Worm (Caenorhabditis elegans) whole organism, early embryonic: ENCODE results near the gene EGAP5.1.

Experiments used
- B0310.2 ChIP-seq: sonication (generic microtip); optimal IDR thresholded peaks from 2 replicates; lab custom pipeline; 2016; ENCODE audit warnings: mild to moderate bottlenecking, missing genetic modification characterization, missing compliant biosample characterization
- F13C5.2 ChIP-seq: sonication (generic microtip); optimal IDR thresholded peaks from 2 replicates; lab custom pipeline; 2017; ENCODE audit warnings: mild to moderate bottlenecking, missing genetic modification characterization, inconsistent platforms, missing compliant biosample characterization
- aly-1 ChIP-seq: sonication (generic microtip); optimal IDR thresholded peaks from 2 replicates; lab custom pipeline; 2016; ENCODE audit warnings: missing genetic modification characterization, missing compliant biosample characterization
- ama-1 ChIP-seq: fragments of 150-350 bp; optimal IDR thresholded peaks from 2 replicates; lab custom pipeline; 2014
- ceh-13 ChIP-seq: fragments of 200-800 bp; sonication (Bioruptor generic); optimal IDR thresholded peaks from 2 replicates; lab custom pipeline; 2018; ENCODE audit warnings: mild to moderate bottlenecking, missing genetic modification characterization, missing compliant biosample characterization
- ceh-36 ChIP-seq: sonication (generic microtip); optimal IDR thresholded peaks from 2 replicates; lab custom pipeline; 2016; ENCODE audit warnings: missing genetic modification characterization, inconsistent platforms, missing compliant biosample characterization
- ets-7 ChIP-seq: sonication (generic microtip); optimal IDR thresholded peaks from 2 replicates; lab custom pipeline; 2016; ENCODE audit warnings: missing genotype, missing genetic modification characterization, missing compliant biosample characterization
- flt-1 ChIP-seq: fragments of 200-800 bp; sonication (Bioruptor generic); IDR thresholded peaks from 2 replicates; pipeline ENCODE4 v1.3.6; 2022; ENCODE audit warnings: missing genetic modification characterization, missing compliant biosample characterization
- hmbx-1 ChIP-seq: sonication (generic microtip); optimal IDR thresholded peaks from 2 replicates; lab custom pipeline; 2016; ENCODE audit warnings: mild to moderate bottlenecking, missing genetic modification characterization, missing compliant biosample characterization
- hmg-4 ChIP-seq: fragments of 200-800 bp; sonication (Bioruptor generic); optimal IDR thresholded peaks from 2 replicates; lab custom pipeline; 2018; ENCODE audit warnings: mild to moderate bottlenecking, missing genetic modification characterization, missing compliant biosample characterization
- hnd-1 ChIP-seq: sonication (generic microtip); optimal IDR thresholded peaks from 2 replicates; lab custom pipeline; 2016; ENCODE audit warnings: missing genetic modification characterization, missing compliant biosample characterization
- pes-1 ChIP-seq: fragments of 200-800 bp; sonication (Bioruptor generic); IDR thresholded peaks from 2 replicates; pipeline ENCODE4 v1.3.6; 2022; ENCODE audit warnings: missing genetic modification reagents, missing genetic modification characterization, missing compliant biosample characterization
- scrt-1 ChIP-seq: fragments of 200-800 bp; sonication (Bioruptor generic); IDR thresholded peaks from 2 replicates; pipeline ENCODE4 v1.3.6; 2022; ENCODE audit warnings: missing genetic modification characterization, missing compliant biosample characterization
- sea-1 ChIP-seq: fragments of 200-800 bp; sonication (Bioruptor generic); conservative IDR thresholded peaks from 2 replicates; pipeline ENCODE4 v1.3.6; 2022; ENCODE audit warnings: missing genetic modification characterization, missing compliant biosample characterization
- tbx-11 ChIP-seq: fragments of 200-800 bp; sonication (Bioruptor generic); IDR thresholded peaks from 2 replicates; pipeline ENCODE4 v1.3.6; 2022; ENCODE audit warnings: missing genetic modification characterization, missing compliant biosample characterization
- tbx-37 ChIP-seq: fragments of 200-800 bp; sonication (Bioruptor generic); conservative IDR thresholded peaks from 2 replicates; pipeline ENCODE4 v1.3.6; 2022; ENCODE audit warnings: missing genetic modification reagents, missing genetic modification characterization, missing compliant biosample characterization
- tra-4 ChIP-seq: sonication (generic microtip); optimal IDR thresholded peaks from 2 replicates; lab custom pipeline; 2017; ENCODE audit warnings: missing genetic modification characterization, missing compliant biosample characterization

EGAP5.1 gene

DNA sequence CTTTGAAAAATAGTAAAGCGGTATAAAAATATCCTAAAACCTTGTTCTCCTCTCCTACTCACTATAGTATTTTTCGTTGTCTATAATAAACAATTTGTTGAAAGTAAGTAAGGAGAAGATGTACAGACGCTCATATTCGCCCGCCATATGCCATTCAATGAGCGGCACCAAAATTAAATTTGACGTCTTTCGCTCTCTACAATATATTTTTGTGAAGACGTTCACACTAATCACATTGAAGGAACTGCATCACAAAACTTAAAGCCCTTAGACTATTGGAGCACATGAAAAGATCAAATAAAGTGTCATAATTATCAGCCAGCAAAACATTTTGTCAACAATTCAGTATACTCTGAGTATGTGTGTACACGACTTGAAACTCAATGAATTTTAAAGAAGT lies 31.1 kb upstream of the EGAP5.1 start:
- no peak for TF ChIP-seq B0310.2 (tag; lab: Kevin White, UChicago)
- no peak for TF ChIP-seq tbx-11
- TF ChIP-seq hnd-1 (tag; lab: Kevin White, UChicago), result no peak
- TF ChIP-seq hmg-4 (GFP tag; lab: Kevin White, UChicago), result no peak
- no peak for TF ChIP-seq F13C5.2 (tag; lab: Kevin White, UChicago)
- TF ChIP-seq ama-1, result no peak
- TF ChIP-seq sea-1 (GFP tag; lab: Robert Waterston, UW), result no peak
- no peak for TF ChIP-seq tbx-37
- no peak for TF ChIP-seq tra-4 (tag; lab: Kevin White, UChicago)
- no peak for TF ChIP-seq ceh-13 (GFP tag; lab: Kevin White, UChicago)
- TF ChIP-seq pes-1 (GFP tag; lab: Robert Waterston, UW), result no peak
- TF ChIP-seq hmbx-1 (tag; lab: Kevin White, UChicago), result no peak
- TF ChIP-seq aly-1 (tag; lab: Kevin White, UChicago), result no peak
- no peak for TF ChIP-seq scrt-1
- no peak for TF ChIP-seq ceh-36 (tag; lab: Kevin White, UChicago)
- no peak for TF ChIP-seq flt-1

DNA sequence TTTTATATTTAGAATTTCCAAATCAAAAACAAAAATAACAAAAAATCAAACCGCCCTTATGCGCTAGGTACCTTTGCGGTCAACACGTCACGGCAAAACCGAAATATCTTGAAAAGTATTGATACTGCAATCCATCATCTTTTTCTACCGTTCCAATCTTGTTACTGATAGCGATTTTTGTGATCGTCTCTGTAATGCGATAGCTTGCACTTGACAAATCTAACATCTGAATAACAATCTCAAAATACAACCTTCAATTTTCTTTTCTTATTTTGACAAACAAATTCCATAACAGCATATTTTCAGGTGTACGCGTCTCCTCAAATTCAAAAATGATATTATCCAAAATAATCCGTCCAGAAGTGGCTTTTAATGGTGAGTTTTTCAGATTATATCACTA lies 28.9 kb upstream of the EGAP5.1 start, which contains the start of gene tbc-7:
TSS of gene tbc-7 (plus strand) at position 301 of the 400 bp plus-strand sequence.
- TF ChIP-seq hmg-4 (GFP tag; lab: Kevin White, UChicago) (no peak), F13C5.2 (tag; lab: Kevin White, UChicago) (no peak), sea-1 (GFP tag; lab: Robert Waterston, UW) (no peak), flt-1 (no peak), hnd-1 (tag; lab: Kevin White, UChicago) (no peak), ceh-13 (GFP tag; lab: Kevin White, UChicago) (no peak), tbx-11 (no peak), ama-1 (no peak), ets-7 (tag; lab: Kevin White, UChicago) (no peak), aly-1 (tag; lab: Kevin White, UChicago) (no peak), B0310.2 (tag; lab: Kevin White, UChicago) (no peak), ceh-36 (tag; lab: Kevin White, UChicago) (no peak), tbx-37 (no peak), tra-4 (tag; lab: Kevin White, UChicago) (no peak)

DNA sequence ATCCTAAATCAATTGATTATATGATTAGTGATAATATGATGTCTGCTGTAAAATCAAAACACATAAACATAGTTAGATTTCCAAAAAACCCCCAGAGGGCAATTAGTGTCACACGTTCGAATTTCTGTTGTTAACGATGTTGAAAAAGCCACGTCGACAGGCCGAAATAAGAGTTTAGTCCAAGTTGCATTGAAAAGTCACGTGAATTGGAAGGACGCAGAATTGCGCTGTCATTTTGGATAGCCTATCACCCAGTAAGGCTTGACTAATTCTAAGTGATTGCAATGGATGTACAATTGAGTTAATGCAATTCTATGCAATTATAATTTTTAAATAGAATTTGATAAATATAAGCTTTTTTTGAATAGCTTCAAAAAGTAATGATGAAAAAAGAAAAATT lies 27.3 kb upstream of the EGAP5.1 start:
- TF ChIP-seq F13C5.2 (tag; lab: Kevin White, UChicago) (no peak), hmg-4 (GFP tag; lab: Kevin White, UChicago) (no peak), B0310.2 (tag; lab: Kevin White, UChicago) (no peak), tbx-37 (no peak), tra-4 (tag; lab: Kevin White, UChicago) (no peak)

DNA sequence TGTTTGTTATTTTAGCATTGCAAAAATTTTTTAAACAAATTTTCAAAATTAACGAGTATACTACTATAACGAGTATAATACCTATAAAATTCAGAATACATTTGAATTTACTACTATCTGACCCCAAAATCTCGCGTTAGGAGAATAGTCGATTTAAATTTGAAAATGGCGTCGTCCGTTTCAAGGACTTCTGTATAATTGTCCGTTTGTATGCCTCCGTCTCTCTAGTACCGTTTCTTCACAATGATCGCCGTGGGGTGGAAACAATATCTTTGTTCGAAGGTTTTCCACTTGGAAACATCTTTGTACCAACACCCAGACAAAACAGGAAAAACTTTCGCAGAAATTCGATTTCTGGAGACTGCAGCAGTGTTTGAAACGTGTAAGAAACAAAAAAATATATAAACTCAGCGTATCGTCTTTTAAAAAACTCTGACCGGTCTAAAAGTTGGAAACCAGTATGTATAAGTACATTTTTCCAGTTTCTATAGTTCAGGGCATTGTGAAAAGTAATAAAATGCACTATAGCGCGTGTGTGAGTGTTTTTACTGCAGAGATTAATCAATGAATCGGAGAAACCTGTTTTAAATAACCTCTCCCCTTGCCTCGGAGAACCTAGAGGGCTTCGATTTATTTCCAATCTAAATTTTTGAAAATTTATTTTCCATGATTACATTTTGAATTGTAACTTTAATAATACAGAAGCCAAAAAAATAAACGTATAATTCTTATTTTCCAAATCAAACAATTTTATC lies 25.0 kb upstream of the EGAP5.1 start:
- TF ChIP-seq tra-4 (tag; lab: Kevin White, UChicago) (no peak), ceh-36 (tag; lab: Kevin White, UChicago) (no peak), hmbx-1 (tag; lab: Kevin White, UChicago) (no peak), ama-1 (no peak), pes-1 (GFP tag; lab: Robert Waterston, UW) (no peak), aly-1 (tag; lab: Kevin White, UChicago) (no peak), hnd-1 (tag; lab: Kevin White, UChicago) (no peak), flt-1 (no peak), scrt-1 (no peak), B0310.2 (tag; lab: Kevin White, UChicago) (no peak), hmg-4 (GFP tag; lab: Kevin White, UChicago) (no peak)

DNA sequence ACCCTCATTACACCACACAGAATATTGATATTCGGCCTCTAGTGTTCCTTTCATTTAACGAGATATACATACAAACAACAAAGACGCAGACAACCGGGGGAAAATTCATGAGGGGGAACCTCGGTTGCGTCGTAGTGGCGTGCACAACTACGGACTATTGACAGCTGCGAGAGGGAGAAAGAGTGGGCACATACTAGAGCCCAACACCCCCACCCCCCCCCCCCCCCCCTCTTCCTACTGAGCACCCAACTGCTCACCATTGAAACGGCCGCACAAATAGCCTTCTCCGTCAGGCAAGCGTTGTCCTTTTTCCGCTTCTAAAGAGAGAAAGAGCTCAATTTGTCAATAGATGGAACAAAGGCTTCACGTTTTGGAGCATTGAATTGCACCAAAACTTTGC lies 22.7 kb upstream of the EGAP5.1 start:
- TF ChIP-seq F13C5.2 (tag; lab: Kevin White, UChicago), result peak; percentile 69
- no peak for TF ChIP-seq hnd-1 (tag; lab: Kevin White, UChicago)
- TF ChIP-seq pes-1 (GFP tag; lab: Robert Waterston, UW), result 0 out of 2 replicates have a peak, but pooled peaks have one; percentile 33

DNA sequence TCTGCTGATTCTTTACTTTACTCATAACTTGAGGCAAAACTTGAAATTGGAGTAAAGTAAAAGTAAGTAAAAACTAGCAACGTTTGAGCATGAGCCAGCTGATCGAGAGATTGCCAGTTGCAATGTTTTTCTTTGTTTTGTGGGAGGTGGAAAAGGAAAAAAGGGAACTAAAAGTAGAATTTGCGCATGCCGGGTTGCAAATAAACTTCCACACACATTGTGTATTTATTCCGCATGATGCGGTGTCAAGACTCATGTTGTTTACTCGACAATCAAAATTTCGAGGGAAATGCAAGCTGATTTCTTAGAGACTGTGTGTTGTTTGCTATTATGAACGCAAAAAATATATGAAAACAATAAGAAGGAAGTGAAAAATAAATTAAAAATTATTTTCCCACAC lies 20.5 kb upstream of the EGAP5.1 start:
- TF ChIP-seq ceh-36 (tag; lab: Kevin White, UChicago) (no peak), hnd-1 (tag; lab: Kevin White, UChicago) (no peak), tbx-37 (no peak), sea-1 (GFP tag; lab: Robert Waterston, UW) (no peak), tra-4 (tag; lab: Kevin White, UChicago) (no peak), ets-7 (tag; lab: Kevin White, UChicago) (no peak), hmg-4 (GFP tag; lab: Kevin White, UChicago) (no peak), ceh-13 (GFP tag; lab: Kevin White, UChicago) (no peak), flt-1 (no peak), B0310.2 (tag; lab: Kevin White, UChicago) (no peak), hmbx-1 (tag; lab: Kevin White, UChicago) (no peak), pes-1 (GFP tag; lab: Robert Waterston, UW) (no peak)

DNA sequence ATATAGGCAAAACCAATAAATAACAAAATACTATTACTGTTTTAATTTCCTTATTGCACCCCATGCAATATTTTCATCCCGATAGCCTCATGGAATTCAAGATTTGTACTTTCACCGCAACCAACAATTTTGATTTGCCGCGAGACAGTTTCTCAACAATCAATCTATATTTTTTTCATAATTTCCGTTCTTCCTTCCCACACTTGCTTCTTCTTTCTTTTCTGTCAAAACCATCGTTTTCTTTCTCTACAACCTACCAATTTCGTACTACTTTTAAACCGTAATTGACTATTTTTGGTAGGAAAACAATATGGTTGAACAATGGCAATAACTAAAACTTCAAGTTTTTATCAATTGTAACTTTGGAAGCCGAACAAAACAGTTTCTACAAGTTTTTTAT lies 14.9 kb upstream of the EGAP5.1 start, which contains the start of gene C31H2.14:
TSS of gene C31H2.14 (plus strand) at position 301 of the 400 bp plus-strand sequence.
- TF ChIP-seq ets-7 (tag; lab: Kevin White, UChicago) (no peak), B0310.2 (tag; lab: Kevin White, UChicago) (no peak), pes-1 (GFP tag; lab: Robert Waterston, UW) (no peak), aly-1 (tag; lab: Kevin White, UChicago) (no peak), hmbx-1 (tag; lab: Kevin White, UChicago) (no peak), tra-4 (tag; lab: Kevin White, UChicago) (no peak), ceh-13 (GFP tag; lab: Kevin White, UChicago) (no peak), hmg-4 (GFP tag; lab: Kevin White, UChicago) (no peak), tbx-11 (no peak), scrt-1 (no peak), ceh-36 (tag; lab: Kevin White, UChicago) (no peak), ama-1 (no peak), tbx-37 (no peak), F13C5.2 (tag; lab: Kevin White, UChicago) (no peak)
